Worm (Caenorhabditis elegans) whole organism, L4/young adult: ENCODE data around the gene nhr-261.

Experiments used
- W03F9.2 ChIP-seq: fragments of 150-350 bp; optimal IDR thresholded peaks from 2 replicates; lab custom pipeline; 2014; ENCODE audit warnings: missing biosample characterization, missing genetic modification characterization
- dao-5 ChIP-seq: sonication (generic microtip); optimal IDR thresholded peaks from 2 replicates; lab custom pipeline; 2016; ENCODE audit warnings: missing genotype, missing genetic modification characterization, moderate library complexity, missing compliant biosample characterization
- him-1 ChIP-seq: sonication (generic microtip); optimal IDR thresholded peaks from 2 replicates; lab custom pipeline; 2016; ENCODE audit warnings: missing genotype, missing genetic modification reagents, missing genetic modification characterization, missing compliant biosample characterization

The nhr-261 gene

DNA sequence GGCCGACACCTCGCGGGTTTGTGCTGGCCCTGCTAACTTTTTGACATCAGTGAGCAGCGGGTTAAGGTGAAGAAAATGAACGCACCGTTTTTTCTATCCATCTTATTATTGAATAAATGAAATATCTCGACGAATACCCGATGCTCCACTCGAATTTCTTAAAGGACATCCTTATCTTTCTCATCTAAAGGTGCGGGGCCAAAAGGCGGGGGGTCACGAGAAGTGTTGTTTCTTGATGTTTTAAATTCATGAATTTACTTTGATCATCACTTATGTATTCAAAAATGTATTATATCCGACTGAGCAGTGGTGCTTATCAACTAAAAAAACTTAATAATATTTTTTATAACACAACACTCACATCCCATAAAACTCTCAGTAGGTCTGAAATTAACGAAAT lies at the start of gene nhr-261:
Gene nhr-261 (minus strand): TSS at position 101 of the 400 bp plus-strand sequence.
- no peak for TF ChIP-seq dao-5 (tag; lab: Kevin White, UChicago)
- TF ChIP-seq W03F9.2 (tag; lab: Kevin White, UChicago) = no peak
- TF ChIP-seq him-1 (tag; lab: Kevin White, UChicago) = no peak

DNA sequence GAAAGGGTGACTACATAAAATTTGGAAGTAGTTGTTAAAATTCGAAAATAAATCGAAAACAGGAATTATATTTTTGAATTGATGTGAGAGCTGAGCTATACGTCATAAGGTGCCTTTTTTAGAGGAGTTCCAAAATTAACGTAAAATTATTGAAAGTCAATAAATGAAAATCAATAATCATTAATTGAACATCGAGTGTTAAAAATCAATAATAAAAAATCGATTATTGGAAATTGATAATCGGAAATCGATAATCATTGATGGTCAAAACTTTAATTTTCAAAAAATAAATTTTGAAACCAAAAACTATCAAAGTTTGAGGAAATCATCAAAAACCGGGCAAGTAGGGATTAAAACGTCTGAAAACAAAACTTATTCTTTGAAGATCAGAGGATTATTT lies 49.1 kb upstream of the nhr-261 start:
- TF ChIP-seq W03F9.2 (tag; lab: Kevin White, UChicago) (no peak), dao-5 (tag; lab: Kevin White, UChicago) (no peak), him-1 (tag; lab: Kevin White, UChicago) (no peak)

- TF ChIP-seq dao-5 (tag; lab: Kevin White, UChicago) = no peak
Observed at ce11 chrII:3911716-3912115, 47.2 kb upstream of the nhr-261 start, which contains the start of gene F53C3.1. F53C3.1 (plus strand) TSS chrII:3912016.

DNA sequence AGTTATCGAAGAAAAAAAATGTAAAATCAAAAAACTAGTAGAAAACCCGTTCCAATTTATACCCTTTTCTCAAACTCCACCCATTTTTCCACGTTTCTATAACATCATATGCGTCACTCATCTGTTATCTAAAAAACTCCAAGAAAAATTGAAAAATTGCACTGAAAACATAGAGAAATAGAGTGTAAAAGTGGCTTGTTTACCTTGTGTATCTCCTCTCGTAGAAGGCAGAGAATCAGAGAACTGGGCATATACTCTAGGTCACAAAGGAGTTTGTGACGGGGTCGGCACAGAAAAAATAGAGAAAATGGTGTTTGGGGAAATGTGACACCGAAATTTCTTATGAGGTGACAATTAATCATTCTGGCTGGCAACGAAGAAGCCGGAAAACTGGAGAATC lies 46.7 kb upstream of the nhr-261 start:
- TF ChIP-seq W03F9.2 (tag; lab: Kevin White, UChicago) (no peak), dao-5 (tag; lab: Kevin White, UChicago) (no peak), him-1 (tag; lab: Kevin White, UChicago) (no peak)

- TF ChIP-seq him-1 (tag; lab: Kevin White, UChicago) (no peak), W03F9.2 (tag; lab: Kevin White, UChicago) (no peak), dao-5 (tag; lab: Kevin White, UChicago) (no peak)
Observed at ce11 chrII:3910737-3911136, 46.2 kb upstream of the nhr-261 start, which contains the start of gene bcmo-2. bcmo-2 (minus strand) TSS chrII:3910837.

ce11 chrII:3909301-3909700 lies 44.7 kb upstream of the nhr-261 start:
- TF ChIP-seq him-1 (tag; lab: Kevin White, UChicago) (no peak), dao-5 (tag; lab: Kevin White, UChicago) (no peak), W03F9.2 (tag; lab: Kevin White, UChicago) (no peak)

DNA sequence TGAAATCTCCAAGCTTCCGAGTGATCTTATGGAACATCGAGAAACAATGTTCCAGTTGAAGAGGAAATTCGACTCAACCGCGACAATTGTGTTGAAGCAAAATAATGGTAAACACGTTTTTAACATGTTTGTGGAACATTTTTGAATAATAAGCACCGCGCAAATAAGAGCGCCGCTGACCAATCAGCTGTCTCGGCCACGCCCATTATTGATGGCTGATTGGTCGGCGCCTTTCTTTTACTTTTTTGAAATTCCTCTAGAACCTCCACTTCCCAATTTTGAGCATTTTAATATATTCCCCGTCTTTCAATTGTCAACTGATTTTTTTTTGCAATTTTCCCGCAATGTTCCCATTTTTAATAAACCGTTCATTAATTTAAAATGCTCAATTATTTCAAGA lies 43.6 kb upstream of the nhr-261 start:
- TF ChIP-seq W03F9.2 (tag; lab: Kevin White, UChicago) (no peak), him-1 (tag; lab: Kevin White, UChicago) (no peak), dao-5 (tag; lab: Kevin White, UChicago) (no peak)

- TF ChIP-seq dao-5 (tag; lab: Kevin White, UChicago) (no peak), him-1 (tag; lab: Kevin White, UChicago) (no peak), W03F9.2 (tag; lab: Kevin White, UChicago) (no peak)
Observed at ce11 chrII:3906615-3907190, 42.2 kb upstream of the nhr-261 start, which contains the start of the genes F53C3.11 and fbxb-103. F53C3.11 (minus strand) TSS chrII:3906715. fbxb-103 (plus strand) TSS chrII:3907140.

ce11 chrII:3902798-3903197 lies 38.2 kb upstream of the nhr-261 start, which contains the start of gene F53C3.3:
F53C3.3 (plus strand) TSS chrII:3902856.
- TF ChIP-seq dao-5 (tag; lab: Kevin White, UChicago) = no peak
- no peak for TF ChIP-seq W03F9.2 (tag; lab: Kevin White, UChicago)
- no peak for TF ChIP-seq him-1 (tag; lab: Kevin White, UChicago)

ce11 chrII:3901108-3901507 lies 36.6 kb upstream of the nhr-261 start, which contains the start of gene F53C3.4:
F53C3.4 (plus strand) TSS chrII:3901408.
- TF ChIP-seq him-1 (tag; lab: Kevin White, UChicago) = no peak
- TF ChIP-seq dao-5 (tag; lab: Kevin White, UChicago) = no peak
- TF ChIP-seq W03F9.2 (tag; lab: Kevin White, UChicago) = no peak

- TF ChIP-seq him-1 (tag; lab: Kevin White, UChicago) (no peak), dao-5 (tag; lab: Kevin White, UChicago) (no peak), W03F9.2 (tag; lab: Kevin White, UChicago) (no peak)
Observed at ce11 chrII:3897758-3898494, 33.4 kb upstream of the nhr-261 start, which contains the start of gene F53C3.6. F53C3.6 (plus strand) TSS chrII:3898142.

DNA sequence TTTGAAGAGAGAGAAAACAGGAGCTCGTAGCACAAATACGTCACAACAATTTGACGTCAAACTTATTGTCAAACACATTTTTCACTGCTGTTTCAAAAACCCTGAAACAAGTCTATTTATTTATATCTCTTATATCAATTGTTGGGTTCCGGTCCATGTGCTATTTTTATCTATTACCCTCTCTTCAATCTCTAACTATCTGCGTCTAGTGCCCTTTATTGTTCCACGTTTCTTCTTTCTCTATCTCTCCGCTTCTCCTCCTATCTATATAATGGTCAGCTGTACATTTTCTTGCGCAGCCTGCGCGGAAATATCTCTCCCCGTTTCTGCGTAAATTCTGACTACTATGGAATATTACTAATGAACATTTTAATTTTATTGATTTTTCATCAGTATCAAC lies 32.4 kb upstream of the nhr-261 start:
- TF ChIP-seq dao-5 (tag; lab: Kevin White, UChicago) (no peak), W03F9.2 (tag; lab: Kevin White, UChicago) (no peak), him-1 (tag; lab: Kevin White, UChicago) (no peak)

- TF ChIP-seq dao-5 (tag; lab: Kevin White, UChicago) (no peak), W03F9.2 (tag; lab: Kevin White, UChicago) (no peak), him-1 (tag; lab: Kevin White, UChicago) (no peak)
Observed at ce11 chrII:3894755-3895154, 30.2 kb upstream of the nhr-261 start, which contains the start of gene F53C3.7. F53C3.7 (plus strand) TSS chrII:3895055.
